Fruit fly (Drosophila melanogaster) whole organism, embryonic: Measurements from ENCODE around the gene CG46309.

Experiments used
- Bgb ChIP-seq: fragments of 200-800 bp; sonication (Bioruptor generic); IDR thresholded peaks from 2 replicates; pipeline ENCODE4 v1.3.6; 2022; ENCODE audit warnings: missing biosample characterization, missing genetic modification characterization; ENCODE audit not compliant: partially characterized antibody
- CG1024 ChIP-seq: fragments of 200-800 bp; sonication (Bioruptor generic); IDR thresholded peaks from 2 replicates; pipeline ENCODE4 v1.3.6; 2022; ENCODE audit warnings: missing biosample characterization, missing genetic modification characterization
- CG10274 ChIP-seq: fragments of 200-800 bp; sonication (Bioruptor generic); optimal IDR thresholded peaks from 3 replicates; lab custom pipeline; 2017; ENCODE audit warnings: missing biosample characterization, mild to moderate bottlenecking, missing genetic modification characterization
- CG10959 ChIP-seq: fragments of 200-800 bp; sonication (Bioruptor generic); IDR thresholded peaks from 2 replicates; pipeline ENCODE4 v1.3.6; 2022; ENCODE audit warnings: missing biosample characterization, missing genetic modification characterization
- CG12071 ChIP-seq: fragments of 200-800 bp; sonication (Bioruptor generic); optimal IDR thresholded peaks from 3 replicates; lab custom pipeline; 2018; ENCODE audit warnings: missing biosample characterization, mild to moderate bottlenecking, missing genetic modification characterization
- CG14710 ChIP-seq: fragments of 200-800 bp; sonication (Bioruptor generic); optimal IDR thresholded peaks from 3 replicates; lab custom pipeline; 2019; ENCODE audit warnings: missing biosample characterization, mild to moderate bottlenecking, missing genetic modification characterization, moderate library complexity
- CG14965 ChIP-seq: fragments of 200-800 bp; sonication (Bioruptor generic); optimal IDR thresholded peaks from 2 replicates; lab custom pipeline; 2016; ENCODE audit warnings: missing biosample characterization, missing genetic modification characterization, borderline replicate concordance
- CG1647 ChIP-seq: fragments of 200-800 bp; sonication (Bioruptor generic); optimal IDR thresholded peaks from 3 replicates; lab custom pipeline; 2016; ENCODE audit warnings: missing biosample characterization, missing genetic modification characterization
- CG16815 ChIP-seq: fragments of 200-800 bp; sonication (Bioruptor generic); optimal IDR thresholded peaks from 3 replicates; lab custom pipeline; 2017; ENCODE audit warnings: missing biosample characterization, mild to moderate bottlenecking, missing genetic modification characterization
- CG16863 ChIP-seq: fragments of 200-800 bp; sonication (Bioruptor generic); optimal IDR thresholded peaks from 3 replicates; lab custom pipeline; 2016; ENCODE audit warnings: missing biosample characterization, missing genetic modification characterization
- CG17328 ChIP-seq: fragments of 200-800 bp; sonication (Bioruptor generic); IDR thresholded peaks from 2 replicates; pipeline ENCODE4 v1.3.6; 2022; ENCODE audit warnings: missing biosample characterization, missing genetic modification characterization
- CG17912 ChIP-seq: fragments of 200-800 bp; sonication (Bioruptor generic); optimal IDR thresholded peaks from 2 replicates; lab custom pipeline; 2018; ENCODE audit warnings: missing biosample characterization, mild to moderate bottlenecking, missing genetic modification characterization
- CG2875 ChIP-seq: fragments of 200-800 bp; sonication (Bioruptor generic); optimal IDR thresholded peaks from 2 replicates; lab custom pipeline; 2017; ENCODE audit warnings: missing biosample characterization, mild to moderate bottlenecking, missing genetic modification characterization, missing genetic modification reagents
- CG3163 ChIP-seq: fragments of 200-800 bp; sonication (Bioruptor generic); optimal IDR thresholded peaks from 3 replicates; lab custom pipeline; 2016; ENCODE audit warnings: missing biosample characterization, missing genetic modification characterization
- CG34224 ChIP-seq: fragments of 200-800 bp; sonication (Bioruptor generic); IDR thresholded peaks from 3 replicates; pipeline ENCODE4 v1.3.6; 2022; ENCODE audit warnings: missing biosample characterization, missing genetic modification characterization; ENCODE audit not compliant: partially characterized antibody
- CG3995 ChIP-seq: fragments of 200-800 bp; sonication (Bioruptor generic); optimal IDR thresholded peaks from 3 replicates; lab custom pipeline; 2016; ENCODE audit warnings: missing biosample characterization, missing genetic modification characterization
- CG4328 ChIP-seq: fragments of 200-800 bp; sonication (Bioruptor generic); optimal IDR thresholded peaks from 3 replicates; lab custom pipeline; 2017; ENCODE audit warnings: missing biosample characterization, missing genetic modification reagents, missing genetic modification characterization
- CG4617 ChIP-seq: fragments of 200-800 bp; sonication (Bioruptor generic); optimal IDR thresholded peaks from 3 replicates; lab custom pipeline; 2016; ENCODE audit warnings: missing biosample characterization, missing genetic modification characterization, borderline replicate concordance
- CG4730 ChIP-seq: fragments of 200-800 bp; sonication (Bioruptor generic); IDR thresholded peaks from 2 replicates; pipeline ENCODE4 v1.3.6; 2022; ENCODE audit warnings: missing biosample characterization, missing genetic modification characterization
- CG6813 ChIP-seq: fragments of 200-800 bp; sonication (Bioruptor generic); optimal IDR thresholded peaks from 2 replicates; lab custom pipeline; 2017; ENCODE audit warnings: missing biosample characterization, missing genetic modification characterization, mild to moderate bottlenecking, moderate library complexity, missing genetic modification reagents
- CG7372 ChIP-seq: fragments of 200-800 bp; sonication (Bioruptor generic); IDR thresholded peaks from 2 replicates; pipeline ENCODE4 v1.3.6; 2022; ENCODE audit warnings: missing biosample characterization, missing genetic modification characterization
- CG7745 ChIP-seq: fragments of 200-800 bp; sonication (Bioruptor generic); optimal IDR thresholded peaks from 2 replicates; lab custom pipeline; 2018; ENCODE audit warnings: missing biosample characterization, mild to moderate bottlenecking, missing genetic modification characterization, moderate library complexity
- CG7786 ChIP-seq: fragments of 200-800 bp; sonication (Bioruptor generic); optimal IDR thresholded peaks from 2 replicates; lab custom pipeline; 2016; ENCODE audit warnings: missing biosample characterization, missing genetic modification characterization
- CG8388 ChIP-seq: fragments of 200-800 bp; sonication (Bioruptor generic); optimal IDR thresholded peaks from 2 replicates; lab custom pipeline; 2019; ENCODE audit warnings: missing biosample characterization, mild to moderate bottlenecking, missing genetic modification characterization, moderate library complexity
- CG9727 ChIP-seq: fragments of 200-800 bp; sonication (Bioruptor generic); optimal IDR thresholded peaks from 3 replicates; lab custom pipeline; 2017; ENCODE audit warnings: missing biosample characterization, mild to moderate bottlenecking, missing genetic modification characterization
- CHES-1-like ChIP-seq: fragments of 200-800 bp; sonication (Bioruptor generic); optimal IDR thresholded peaks from 2 replicates; lab custom pipeline; 2016; ENCODE audit warnings: missing biosample characterization, missing genetic modification characterization
- CTCF ChIP-seq: fragments of 200-800 bp; sonication (Bioruptor generic); optimal IDR thresholded peaks from 2 replicates; lab custom pipeline; 2017; ENCODE audit warnings: missing biosample characterization, mild to moderate bottlenecking, missing genetic modification characterization, moderate library complexity
- Elba2 ChIP-seq: fragments of 200-800 bp; sonication (Bioruptor generic); optimal IDR thresholded peaks from 3 replicates; lab custom pipeline; 2016; ENCODE audit warnings: missing biosample characterization, missing genetic modification characterization
- GATAe ChIP-seq: fragments of 200-800 bp; sonication (Bioruptor generic); conservative IDR thresholded peaks from 2 replicates; pipeline ENCODE4 v1.3.6; 2022; ENCODE audit warnings: missing biosample characterization, missing genetic modification characterization
- H2.0 ChIP-seq: fragments of 200-800 bp; sonication (Bioruptor generic); IDR thresholded peaks from 2 replicates; pipeline ENCODE4 v1.3.6; 2022; ENCODE audit warnings: missing biosample characterization, missing genetic modification characterization
- HLH3B ChIP-seq: fragments of 200-800 bp; sonication (Bioruptor generic); IDR thresholded peaks from 2 replicates; pipeline ENCODE4 v1.3.6; 2022; ENCODE audit warnings: missing biosample characterization, missing genetic modification characterization
- HLH4C ChIP-seq: fragments of 200-800 bp; sonication (Bioruptor generic); IDR thresholded peaks from 3 replicates; pipeline ENCODE4 v1.3.6; 2022; ENCODE audit warnings: missing biosample characterization, missing genetic modification characterization; ENCODE audit not compliant: partially characterized antibody
- HmgZ ChIP-seq: fragments of 200-800 bp; sonication (Bioruptor generic); optimal IDR thresholded peaks from 2 replicates; lab custom pipeline; 2018; ENCODE audit warnings: missing biosample characterization, mild to moderate bottlenecking, missing genetic modification characterization
- Hr3 ChIP-seq: fragments of 200-800 bp; sonication (Bioruptor generic); optimal IDR thresholded peaks from 3 replicates; lab custom pipeline; 2016; ENCODE audit warnings: missing biosample characterization, missing genetic modification characterization
- Meics ChIP-seq: fragments of 200-800 bp; sonication (Bioruptor generic); optimal IDR thresholded peaks from 2 replicates; lab custom pipeline; 2017; ENCODE audit warnings: missing biosample characterization, mild to moderate bottlenecking, missing genetic modification characterization
- Mrtf ChIP-seq: fragments of 200-800 bp; sonication (Bioruptor generic); IDR thresholded peaks from 3 replicates; pipeline ENCODE4 v1.3.6; 2022; ENCODE audit warnings: missing biosample characterization, missing genetic modification characterization
- NC2β ChIP-seq: fragments of 200-800 bp; sonication (Bioruptor generic); optimal IDR thresholded peaks from 2 replicates; lab custom pipeline; 2016; ENCODE audit warnings: missing biosample characterization, missing genetic modification characterization
- Nf-YB ChIP-seq: fragments of 200-800 bp; sonication (Bioruptor generic); optimal IDR thresholded peaks from 3 replicates; lab custom pipeline; 2019; ENCODE audit warnings: missing biosample characterization, mild to moderate bottlenecking, missing genetic modification characterization, moderate library complexity
- Poxn ChIP-seq: fragments of 200-800 bp; sonication (Bioruptor generic); IDR thresholded peaks from 2 replicates; pipeline ENCODE4 v1.3.6; 2022; ENCODE audit warnings: missing biosample characterization, missing genetic modification characterization
- Sin3A ChIP-seq: fragments of >200 bp; optimal IDR thresholded peaks from 2 replicates; lab custom pipeline; 2018
- ase ChIP-seq: fragments of 200-800 bp; sonication (Bioruptor generic); IDR thresholded peaks from 3 replicates; pipeline ENCODE4 v1.3.6; 2022; ENCODE audit warnings: missing biosample characterization, missing genetic modification characterization
- chm ChIP-seq: fragments of 200-800 bp; sonication (Bioruptor generic); IDR thresholded peaks from 2 replicates; pipeline ENCODE4 v1.3.6; 2022; ENCODE audit warnings: missing biosample characterization, missing genetic modification characterization
- corto ChIP-seq: fragments of 200-800 bp; sonication (Bioruptor generic); optimal IDR thresholded peaks from 2 replicates; lab custom pipeline; 2016; ENCODE audit warnings: missing biosample characterization, mild to moderate bottlenecking, missing genetic modification characterization, moderate library complexity
- exex ChIP-seq: fragments of 200-800 bp; sonication (Bioruptor generic); optimal IDR thresholded peaks from 4 replicates; lab custom pipeline; 2018; ENCODE audit warnings: missing biosample characterization, mild to moderate bottlenecking, missing genetic modification characterization, moderate library complexity
- lola ChIP-seq, 3 experiments: fragments of >200 bp in 2 of 3; fragments of 200-800 bp in 1 of 3; sonication (Bioruptor generic) in 1 of 3; optimal IDR thresholded peaks; 2 replicates each; lab custom pipeline; 2017 to 2019; ENCODE audit warnings: missing biosample characterization in 3 of 3, missing genetic modification characterization in 3 of 3, mild to moderate bottlenecking in 1 of 3, moderate library complexity in 1 of 3
- stc ChIP-seq: fragments of 200-800 bp; sonication (Bioruptor generic); IDR thresholded peaks from 2 replicates; pipeline ENCODE4 v1.3.6; 2022; ENCODE audit warnings: missing biosample characterization, missing genetic modification characterization
- toy ChIP-seq: fragments of 200-800 bp; sonication (Bioruptor generic); IDR thresholded peaks from 2 replicates; pipeline ENCODE4 v1.3.6; 2022; ENCODE audit warnings: missing biosample characterization, missing genetic modification characterization
- vnd ChIP-seq: fragments of 200-800 bp; sonication (Bioruptor generic); IDR thresholded peaks from 3 replicates; pipeline ENCODE4 v1.3.6; 2022; ENCODE audit warnings: missing biosample characterization, missing genetic modification characterization; ENCODE audit not compliant: partially characterized antibody
- zf30C ChIP-seq: fragments of 200-800 bp; sonication (Bioruptor generic); optimal IDR thresholded peaks from 3 replicates; lab custom pipeline; 2018; ENCODE audit warnings: missing biosample characterization, mild to moderate bottlenecking, missing genetic modification characterization

Gene CG46309

DNA sequence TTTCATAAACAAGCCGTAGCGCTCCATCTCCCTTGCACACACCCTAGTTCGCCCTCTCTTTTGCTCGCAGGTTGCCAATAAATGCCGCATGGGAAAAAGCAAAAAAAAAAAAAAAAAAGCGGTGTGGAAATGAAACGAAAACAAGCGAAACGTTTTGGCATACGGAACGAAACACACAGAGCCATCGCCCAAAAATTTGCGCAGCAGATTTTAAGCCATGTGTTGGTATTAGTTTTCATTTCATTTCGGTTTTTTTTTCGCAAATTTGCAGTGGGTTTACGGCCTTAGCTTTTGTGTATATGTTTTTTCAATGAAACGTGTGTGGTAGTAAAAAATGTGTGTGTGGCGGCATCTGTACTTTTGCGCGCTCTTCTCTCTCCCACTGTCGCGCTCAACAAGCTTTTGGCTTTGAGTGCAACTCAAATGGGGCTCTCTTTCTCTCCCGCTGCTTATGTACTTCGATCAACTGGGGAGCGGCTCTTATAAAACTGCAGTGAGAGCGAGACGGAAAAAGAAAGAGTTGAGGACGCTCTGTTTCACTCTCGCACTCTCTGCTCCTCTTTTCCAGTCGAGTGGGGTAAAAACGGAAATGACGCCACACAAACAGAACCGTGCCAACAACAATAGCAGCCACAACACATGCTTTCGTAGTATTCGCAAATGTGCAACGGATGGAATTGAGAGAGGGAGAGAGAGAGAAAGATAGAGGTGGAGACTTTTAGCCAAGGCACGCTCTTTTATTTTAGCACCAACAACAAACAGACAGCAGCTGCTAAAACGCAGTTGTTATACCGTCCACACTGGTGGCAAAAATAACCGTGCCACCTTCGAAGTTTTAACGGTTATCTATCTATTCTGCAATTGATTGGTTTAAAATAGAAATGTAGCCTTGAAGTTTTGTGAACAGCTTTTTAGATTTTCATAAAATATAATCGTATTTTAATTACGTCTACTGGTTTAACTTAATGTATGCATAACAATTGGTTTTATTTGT is 33.0 kb upstream of the CG46309 start (continued):
- TF ChIP-seq CG8388 (GFP tag; lab: Kevin White, UChicago) (peak; percentile 54), CG1024 (GFP tag; lab: Robert Waterston, UW) (no peak), CG4328 (GFP tag; lab: Kevin White, UChicago) (peak; percentile 25), CG7745 (no peak), Meics (peak; percentile 68), vnd (no peak), CG16863 (peak; percentile 5), CHES-1-like (GFP tag; lab: Kevin White, UChicago) (peak; percentile 4), CG4730 (no peak), Hr3 (GFP tag; lab: Kevin White, UChicago) (no peak), CG7786 (GFP tag; lab: Kevin White, UChicago) (peak; percentile 5), CG14965 (GFP tag; lab: Kevin White, UChicago) (no peak), CG14710 (tag; lab: Kevin White, UChicago) (no peak), CG2875 (GFP tag; lab: Kevin White, UChicago) (peak; percentile 4), stc (GFP tag; lab: Robert Waterston, UW) (no peak), Sin3A (lab: Kevin White, UChicago) (no peak), CG6813 (GFP tag; lab: Kevin White, UChicago) (peak; percentile 77), HmgZ (no peak), toy (GFP tag; lab: Robert Waterston, UW) (no peak), CG1647 (GFP tag; lab: Kevin White, UChicago) (peak; percentile 0), CTCF (GFP tag; lab: Kevin White, UChicago) (no peak), CG16815 (no peak), Poxn (no peak), Nf-YB (peak; percentile 18), CG10274 (GFP tag; lab: Kevin White, UChicago) (no peak), exex (tag; lab: Kevin White, UChicago) (peak; percentile 51), CG4617 (GFP tag; lab: Kevin White, UChicago) (no peak), CG17912 (GFP tag; lab: Kevin White, UChicago) (peak; percentile 72), CG3163 (GFP tag; lab: Kevin White, UChicago) (peak; percentile 78), CG12071 (GFP tag; lab: Kevin White, UChicago) (peak; percentile 66), HLH3B (GFP tag; lab: Robert Waterston, UW) (no peak), H2.0 (GFP tag; lab: Robert Waterston, UW) (no peak), zf30C (GFP tag; lab: Kevin White, UChicago) (no peak), CG7372 (GFP tag; lab: Robert Waterston, UW) (no peak), corto (GFP tag; lab: Kevin White, UChicago) (peak; percentile 35), HLH4C (GFP tag; lab: Robert Waterston, UW) (no peak), CG10959 (GFP tag; lab: Robert Waterston, UW) (no peak), chm (GFP tag; lab: Robert Waterston, UW) (no peak), CG9727 (GFP tag; lab: Kevin White, UChicago) (peak; percentile 45), Elba2 (no peak), lola (GFP tag; optimal IDR thresholded peaks at IDR 0.05; lab: Kevin White, UChicago) (no peak), ase (GFP tag; lab: Robert Waterston, UW) (no peak), Mrtf (no peak), NC2β (GFP tag; lab: Kevin White, UChicago) (no peak), GATAe (GFP tag; lab: Robert Waterston, UW) (no peak), CG17328 (GFP tag; lab: Robert Waterston, UW) (no peak), Bgb (GFP tag; lab: Robert Waterston, UW) (no peak), CG3995 (GFP tag; lab: Kevin White, UChicago) (peak; percentile 5), CG34224 (no peak)
